Worm (Caenorhabditis elegans) whole organism, young adult: ENCODE data around the gene csn-1.

Experiments used
- B0336.3 ChIP-seq: fragments of 200-800 bp; sonication (Bioruptor generic); IDR thresholded peaks from 2 replicates; pipeline ENCODE4 v1.3.6; 2022; ENCODE audit warnings: missing genetic modification characterization, missing compliant biosample characterization
- D2030.7 ChIP-seq: fragments of 200-800 bp; sonication (Bioruptor generic); IDR thresholded peaks from 2 replicates; pipeline ENCODE4 v1.3.6; 2022; ENCODE audit warnings: missing genetic modification reagents, missing genetic modification characterization, missing compliant biosample characterization
- F23B12.7 ChIP-seq: sonication (generic microtip); optimal IDR thresholded peaks from 2 replicates; lab custom pipeline; 2017; ENCODE audit warnings: missing genetic modification characterization, mild to moderate bottlenecking, missing compliant biosample characterization, antibody characterized with exemption, moderate library complexity; ENCODE audit not compliant: insufficient read depth
- F37B4.10 ChIP-seq: fragments of 200-800 bp; sonication (Bioruptor generic); IDR thresholded peaks from 2 replicates; pipeline ENCODE4 v1.3.6; 2022; ENCODE audit warnings: missing genetic modification characterization, missing compliant biosample characterization
- F39B2.1 ChIP-seq: fragments of 200-800 bp; sonication (Bioruptor generic); IDR thresholded peaks from 2 replicates; pipeline ENCODE4 v1.3.6; 2022; ENCODE audit warnings: missing genetic modification reagents, missing genetic modification characterization, missing compliant biosample characterization
- F55B11.4 ChIP-seq: sonication (generic microtip); optimal IDR thresholded peaks from 2 replicates; lab custom pipeline; 2016; ENCODE audit warnings: missing compliant biosample characterization, missing genetic modification characterization, borderline replicate concordance; ENCODE audit not compliant: insufficient read depth
- K12H6.12 ChIP-seq: fragments of 200-800 bp; sonication (Bioruptor generic); optimal IDR thresholded peaks from 2 replicates; lab custom pipeline; 2018; ENCODE audit warnings: mild to moderate bottlenecking, missing genetic modification characterization, missing compliant biosample characterization
- aptf-2 ChIP-seq: fragments of 200-800 bp; sonication (Bioruptor generic); conservative IDR thresholded peaks from 2 replicates; pipeline ENCODE4 v1.3.6; 2022; ENCODE audit warnings: missing genetic modification reagents, missing genetic modification characterization, missing compliant biosample characterization
- aptf-3 ChIP-seq: fragments of 200-800 bp; sonication (Bioruptor generic); IDR thresholded peaks from 2 replicates; pipeline ENCODE4 v1.3.6; 2022; ENCODE audit warnings: missing genetic modification characterization, missing compliant biosample characterization
- attf-3 ChIP-seq: fragments of 200-800 bp; sonication (Bioruptor generic); conservative IDR thresholded peaks from 2 replicates; pipeline ENCODE4 v1.3.6; 2022; ENCODE audit warnings: missing genetic modification reagents, missing genetic modification characterization, missing compliant biosample characterization
- ccch-3 ChIP-seq: fragments of 200-800 bp; sonication (Bioruptor generic); optimal IDR thresholded peaks from 2 replicates; lab custom pipeline; 2018; ENCODE audit warnings: mild to moderate bottlenecking, missing genetic modification characterization, missing compliant biosample characterization
- ceh-79 ChIP-seq: sonication (generic microtip); optimal IDR thresholded peaks from 2 replicates; lab custom pipeline; 2017; ENCODE audit warnings: mild to moderate bottlenecking, missing genetic modification characterization, missing compliant biosample characterization
- ceh-91 ChIP-seq: fragments of 200-800 bp; sonication (Bioruptor generic); IDR thresholded peaks from 2 replicates; pipeline ENCODE4 v1.3.6; 2022; ENCODE audit warnings: missing genetic modification reagents, missing genetic modification characterization, missing compliant biosample characterization
- dox-1 ChIP-seq: fragments of 200-800 bp; sonication (Bioruptor generic); IDR thresholded peaks from 2 replicates; pipeline ENCODE4 v1.3.6; 2022; ENCODE audit warnings: missing genetic modification reagents, missing genetic modification characterization, missing compliant biosample characterization
- egl-44 ChIP-seq: fragments of 200-800 bp; sonication (Bioruptor generic); IDR thresholded peaks from 2 replicates; pipeline ENCODE4 v1.3.6; 2022; ENCODE audit warnings: missing genetic modification reagents, missing genetic modification characterization, missing compliant biosample characterization
- egrh-3 ChIP-seq: fragments of 200-800 bp; sonication (Bioruptor generic); IDR thresholded peaks from 2 replicates; pipeline ENCODE4 v1.3.6; 2022; ENCODE audit warnings: missing genetic modification reagents, missing genetic modification characterization, missing compliant biosample characterization
- hlh-12 ChIP-seq: sonication (generic microtip); optimal IDR thresholded peaks from 2 replicates; lab custom pipeline; 2016; ENCODE audit warnings: missing genetic modification characterization, missing compliant biosample characterization
- lag-1 ChIP-seq: fragments of 200-800 bp; sonication (Bioruptor generic); IDR thresholded peaks from 2 replicates; pipeline ENCODE4 v1.3.6; 2022; ENCODE audit warnings: missing genetic modification reagents, missing genetic modification characterization, missing compliant biosample characterization
- let-526 ChIP-seq: fragments of 200-800 bp; sonication (Bioruptor generic); IDR thresholded peaks from 2 replicates; pipeline ENCODE4 v1.3.6; 2022; ENCODE audit warnings: missing genetic modification reagents, missing genetic modification characterization, missing compliant biosample characterization
- lin-35 ChIP-seq, 3 experiments: fragments of 150-350 bp in 2 of 3; sonication (generic microtip) in 1 of 3; optimal IDR thresholded peaks; 2 replicates each; lab custom pipeline; 2014 to 2018; ENCODE audit warnings: missing biosample characterization in 3 of 3, missing genetic modification characterization in 3 of 3, missing genetic modification reagents in 3 of 3
- lsy-27 ChIP-seq: sonication (generic microtip); optimal IDR thresholded peaks from 2 replicates; lab custom pipeline; 2017; ENCODE audit warnings: missing genetic modification characterization, mild to moderate bottlenecking, missing compliant biosample characterization, antibody characterized with exemption, missing genotype, borderline replicate concordance; ENCODE audit not compliant: insufficient read depth
- madf-3 ChIP-seq: fragments of 200-800 bp; sonication (Bioruptor generic); IDR thresholded peaks from 2 replicates; pipeline ENCODE4 v1.3.6; 2022; ENCODE audit warnings: missing genetic modification reagents, missing genetic modification characterization, missing compliant biosample characterization
- mes-4 ChIP-seq: sonication (generic microtip); optimal IDR thresholded peaks from 2 replicates; lab custom pipeline; 2016; ENCODE audit warnings: missing genotype, missing genetic modification characterization, missing compliant biosample characterization
- nhr-120 ChIP-seq: fragments of 200-800 bp; sonication (Bioruptor generic); IDR thresholded peaks from 2 replicates; pipeline ENCODE4 v1.3.6; 2022; ENCODE audit warnings: missing genetic modification characterization, missing compliant biosample characterization
- nhr-27 ChIP-seq: fragments of 200-800 bp; sonication (Bioruptor generic); optimal IDR thresholded peaks from 2 replicates; lab custom pipeline; 2018; ENCODE audit warnings: mild to moderate bottlenecking, missing genetic modification characterization, moderate library complexity, missing compliant biosample characterization
- pbrm-1 ChIP-seq: fragments of 200-800 bp; sonication (Bioruptor generic); IDR thresholded peaks from 2 replicates; pipeline ENCODE4 v1.3.6; 2022; ENCODE audit warnings: missing genetic modification reagents, missing genetic modification characterization, missing compliant biosample characterization
- pha-4 ChIP-seq: fragments of 150-350 bp; sonication (generic microtip); optimal IDR thresholded peaks from 2 replicates; lab custom pipeline; 2014; ENCODE audit warnings: missing biosample characterization, missing genetic modification reagents, missing genetic modification characterization
- sdz-38 ChIP-seq: sonication (generic microtip); optimal IDR thresholded peaks from 2 replicates; lab custom pipeline; 2016; ENCODE audit warnings: missing genotype, missing genetic modification characterization, missing compliant biosample characterization
- snpc-1.1 ChIP-seq: sonication (generic microtip); optimal IDR thresholded peaks from 2 replicates; lab custom pipeline; 2017; ENCODE audit warnings: missing genetic modification characterization, mild to moderate bottlenecking, missing compliant biosample characterization, antibody characterized with exemption, moderate library complexity, missing genotype, missing genetic modification reagents; ENCODE audit not compliant: insufficient read depth
- snpc-4 ChIP-seq, 5 experiments: fragments of 150-350 bp in 1 of 5; sonication (generic microtip) in 4 of 5; optimal IDR thresholded peaks; 2 replicates each; lab custom pipeline; 2014 to 2018; ENCODE audit warnings: missing genetic modification characterization in 5 of 5, missing biosample characterization in 3 of 5, antibody characterized with exemption in 2 of 5, mild to moderate bottlenecking in 2 of 5, missing compliant biosample characterization in 2 of 5, missing genotype in 2 of 5, moderate library complexity in 2 of 5, missing genetic modification reagents in 1 of 5
- tbx-9 ChIP-seq: sonication (generic microtip); optimal IDR thresholded peaks from 2 replicates; lab custom pipeline; 2016; ENCODE audit warnings: borderline replicate concordance, missing genetic modification characterization, inconsistent platforms, missing compliant biosample characterization
- unc-130 ChIP-seq: sonication (generic microtip); optimal IDR thresholded peaks from 2 replicates; lab custom pipeline; 2016; ENCODE audit warnings: missing genetic modification reagents, missing genetic modification characterization, missing compliant biosample characterization
- zfh-2 ChIP-seq: fragments of 200-800 bp; sonication (Bioruptor generic); conservative IDR thresholded peaks from 2 replicates; pipeline ENCODE4 v1.3.6; 2022; ENCODE audit warnings: missing genetic modification reagents, missing genetic modification characterization, missing compliant biosample characterization

Gene csn-1

DNA sequence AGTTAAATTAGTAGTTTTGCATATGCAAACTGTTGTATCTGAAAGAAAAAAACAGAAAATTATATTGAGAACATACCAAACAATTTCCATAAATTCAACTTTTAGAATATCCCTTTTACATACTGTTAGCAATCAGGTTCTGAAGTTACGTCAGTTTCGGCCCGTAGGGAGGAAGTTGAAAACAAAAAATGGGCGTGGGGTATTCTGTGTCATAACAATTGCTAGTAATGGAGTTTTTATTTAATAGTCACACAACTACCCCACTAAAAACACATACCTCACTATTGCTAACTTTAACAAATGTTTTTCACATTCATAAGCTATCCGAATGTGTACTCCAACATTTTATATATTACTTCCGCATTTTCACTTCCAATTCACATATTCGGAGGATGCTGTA, 48.6 kb downstream of the csn-1 start, which contains the start of gene srh-300:
srh-300 (plus strand) TSS at position 301 of the 400 bp plus-strand sequence.
- TF ChIP-seq zfh-2: no peak
- TF ChIP-seq pha-4 (tag; lab: Kevin White, UChicago): no peak
- no peak for TF ChIP-seq F37B4.10 (GFP tag; lab: Robert Waterston, UW)
- TF ChIP-seq F23B12.7: no peak
- TF ChIP-seq sdz-38 (tag; lab: Kevin White, UChicago): no peak
- no peak for TF ChIP-seq snpc-4 (GFP tag; optimal IDR thresholded peaks at IDR 0.05; lab: Kevin White, UChicago)
- TF ChIP-seq snpc-4 (tag; optimal IDR thresholded peaks at IDR 0.05; lab: Kevin White, UChicago): no peak
- no peak for TF ChIP-seq F55B11.4 (tag; lab: Kevin White, UChicago)
- TF ChIP-seq let-526: no peak
- no peak for TF ChIP-seq ceh-91
- TF ChIP-seq F39B2.1 (GFP tag; lab: Robert Waterston, UW): no peak
- TF ChIP-seq lag-1 (GFP tag; lab: Robert Waterston, UW): no peak
- TF ChIP-seq lsy-27 (tag; lab: Kevin White, UChicago): no peak
- TF ChIP-seq D2030.7: no peak
- TF ChIP-seq unc-130 (GFP tag; lab: Kevin White, UChicago): no peak
- no peak for TF ChIP-seq ceh-79 (tag; lab: Kevin White, UChicago)

DNA sequence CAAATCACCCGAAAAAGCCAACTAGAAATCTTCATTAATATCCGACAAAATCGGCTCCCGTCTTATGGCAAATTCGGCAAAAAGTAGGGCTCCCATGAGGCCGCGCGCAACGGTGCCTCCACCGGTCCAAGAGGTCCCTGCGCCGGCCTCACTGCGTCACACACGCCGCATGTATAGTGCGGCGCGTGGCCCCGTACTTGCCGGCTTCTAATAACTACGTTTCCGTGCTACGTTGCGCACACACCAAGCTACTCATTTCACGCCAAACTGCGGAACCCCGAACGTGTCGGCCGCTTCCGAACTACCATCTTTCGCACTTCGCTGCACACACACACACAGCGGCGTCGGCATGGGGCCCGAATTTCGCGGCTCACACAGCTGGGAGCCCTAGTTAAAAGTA, 50.7 kb downstream of the csn-1 start:
- TF ChIP-seq zfh-2: peak; percentile 80
- 0 out of 2 replicates have a peak, but pooled peaks have one; percentile 33 for TF ChIP-seq pbrm-1 (GFP tag; lab: Robert Waterston, UW)
- TF ChIP-seq snpc-4 (GFP tag; optimal IDR thresholded peaks at IDR 0.05; lab: Kevin White, UChicago): no peak
- no peak for TF ChIP-seq snpc-4 (tag; optimal IDR thresholded peaks at IDR 0.05; lab: Kevin White, UChicago)
- peak; percentile 45; the same call in 1 of the 2 replicates for TF ChIP-seq egrh-3 (GFP tag; lab: Robert Waterston, UW)

ce11 chrV:17818567-17818966, 51.9 kb downstream of the csn-1 start, which contains the start of gene srh-298:
srh-298 (plus strand) TSS chrV:17818867.
- TF ChIP-seq attf-3: no peak
- TF ChIP-seq B0336.3 (GFP tag; lab: Robert Waterston, UW): no peak
- TF ChIP-seq aptf-3 (GFP tag; lab: Robert Waterston, UW): no peak
- no peak for TF ChIP-seq nhr-27
- TF ChIP-seq tbx-9 (tag; lab: Kevin White, UChicago): no peak
- TF ChIP-seq mes-4 (tag; lab: Kevin White, UChicago): no peak
- no peak for TF ChIP-seq hlh-12 (tag; lab: Kevin White, UChicago)
- TF ChIP-seq egl-44: no peak
- no peak for TF ChIP-seq snpc-1.1
- no peak for TF ChIP-seq K12H6.12
- no peak for TF ChIP-seq aptf-2 (GFP tag; lab: Robert Waterston, UW)
- TF ChIP-seq lin-35 (GFP tag; optimal IDR thresholded peaks at IDR 0.05; lab: Kevin White, UChicago): no peak
- TF ChIP-seq, all 124 proteins: peak for 0

- TF ChIP-seq egrh-3 (GFP tag; lab: Robert Waterston, UW): peak; percentile 82; the same call in 1 of the 2 replicates
- TF ChIP-seq ccch-3 (GFP tag; lab: Kevin White, UChicago): no peak
- peak; percentile 94 for TF ChIP-seq zfh-2
- TF ChIP-seq F39B2.1 (GFP tag; lab: Robert Waterston, UW): 0 out of 2 replicates have a peak, but pooled peaks have one; percentile 33
- 0 out of 2 replicates have a peak, but pooled peaks have one; percentile 27 for TF ChIP-seq nhr-120 (GFP tag; lab: Robert Waterston, UW)
- TF ChIP-seq madf-3 (GFP tag; lab: Robert Waterston, UW): 0 out of 2 replicates have a peak, but pooled peaks have one; percentile 43
- 0 out of 2 replicates have a peak, but pooled peaks have one; percentile 11 for TF ChIP-seq dox-1 (GFP tag; lab: Robert Waterston, UW)
- TF ChIP-seq mes-4 (tag; lab: Kevin White, UChicago): no peak
Observed at ce11 chrV:17812127-17812526, 58.3 kb downstream of the csn-1 start.
